Worm (Caenorhabditis elegans): ENCODE measurements around the gene F58H1.7.

The F58H1.7 gene

DNA sequence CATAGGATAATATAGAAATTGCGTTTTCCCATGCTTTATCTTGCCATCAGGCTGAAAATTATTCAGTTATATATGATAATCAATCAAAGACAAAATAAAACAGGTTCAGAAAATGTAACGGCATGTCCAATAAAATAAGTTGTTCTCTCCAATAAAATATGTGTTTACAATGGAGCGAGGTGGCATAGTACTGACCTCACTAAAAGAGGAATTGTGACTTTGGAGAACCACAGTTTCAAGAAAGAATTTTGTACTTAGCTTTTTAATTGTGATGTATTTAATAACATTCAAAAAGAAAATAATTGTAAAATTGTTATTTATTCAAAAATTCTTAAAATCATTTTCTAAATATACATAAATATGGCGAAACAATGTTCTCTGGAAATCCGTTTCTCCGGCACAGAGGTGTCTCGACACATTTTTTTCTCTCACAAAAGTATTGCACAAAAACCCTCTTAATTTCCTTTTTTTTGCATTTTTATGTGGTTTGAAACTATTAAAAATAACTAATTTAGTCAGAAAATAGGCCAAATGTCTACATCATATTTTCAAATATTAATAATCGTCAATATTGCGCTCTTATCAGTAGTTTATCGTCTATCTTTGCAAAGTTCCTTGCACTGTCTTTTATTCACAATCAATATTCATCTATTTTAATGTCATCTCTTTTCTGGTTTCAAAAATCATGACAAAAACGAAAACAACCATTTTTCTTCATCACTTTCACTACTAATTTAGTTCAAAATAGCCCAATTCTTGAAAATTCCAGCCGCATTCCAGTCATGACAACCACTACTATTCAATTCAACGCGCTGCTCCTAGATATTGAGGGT lies 31.2 kb downstream of the F58H1.7 start, which contains the start of the genes aman-2 and F58H1.3:
Gene aman-2, minus strand, starts transcription at position 51 of the 833 bp plus-strand sequence.
Gene F58H1.3, plus strand, starts transcription at position 783 of the 833 bp plus-strand sequence.
- TF ChIP-seq attf-3 (GFP tag; conservative IDR thresholded peaks at IDR 0.05) = peak; percentile 30; the same call in 1 of the 2 replicates
- TF ChIP-seq efl-1 (GFP tag; optimal IDR thresholded peaks at IDR 0.05) = no peak
- peak; percentile 29 for TF ChIP-seq akir-1 (GFP tag; optimal IDR thresholded peaks at IDR 0.05)
- TF ChIP-seq nhr-80 (tag; optimal IDR thresholded peaks at IDR 0.05) = peak; percentile 1
- TF ChIP-seq attf-5 (GFP tag; optimal IDR thresholded peaks at IDR 0.05) = peak; percentile 46
- TF ChIP-seq ztf-18 (tag; optimal IDR thresholded peaks at IDR 0.05) = peak; percentile 13
- 0 out of 2 replicates have a peak, but pooled peaks have one; percentile 40 for TF ChIP-seq ztf-25 (GFP tag; IDR thresholded peaks at IDR 0.05)
- TF ChIP-seq ceh-27 (GFP tag; optimal IDR thresholded peaks at IDR 0.05) = peak; percentile 50
- TF ChIP-seq madf-10 (tag; optimal IDR thresholded peaks at IDR 0.05) = peak; percentile 1
- TF ChIP-seq ceh-100 (GFP tag; IDR thresholded peaks at IDR 0.05) = peak; percentile 91
- peak; percentile 9 for TF ChIP-seq ccch-3 (GFP tag; optimal IDR thresholded peaks at IDR 0.05)
- no peak for TF ChIP-seq K11D2.4 (GFP tag; IDR thresholded peaks at IDR 0.05)
- TF ChIP-seq snpc-4 (GFP tag; optimal IDR thresholded peaks at IDR 0.05) = no peak
- peak in 1 of 4 experiments; percentile 50 for TF ChIP-seq snpc-4 (tag; optimal IDR thresholded peaks at IDR 0.05)
- TF ChIP-seq F49E8.2 (tag; optimal IDR thresholded peaks at IDR 0.05; ENCODE audit: insufficient read depth) = peak; percentile 18
- TF ChIP-seq tbp1 (GFP tag; optimal IDR thresholded peaks at IDR 0.05) = no peak
- TF ChIP-seq K12H6.12 (tag; optimal IDR thresholded peaks at IDR 0.05) = peak; percentile 44

DNA sequence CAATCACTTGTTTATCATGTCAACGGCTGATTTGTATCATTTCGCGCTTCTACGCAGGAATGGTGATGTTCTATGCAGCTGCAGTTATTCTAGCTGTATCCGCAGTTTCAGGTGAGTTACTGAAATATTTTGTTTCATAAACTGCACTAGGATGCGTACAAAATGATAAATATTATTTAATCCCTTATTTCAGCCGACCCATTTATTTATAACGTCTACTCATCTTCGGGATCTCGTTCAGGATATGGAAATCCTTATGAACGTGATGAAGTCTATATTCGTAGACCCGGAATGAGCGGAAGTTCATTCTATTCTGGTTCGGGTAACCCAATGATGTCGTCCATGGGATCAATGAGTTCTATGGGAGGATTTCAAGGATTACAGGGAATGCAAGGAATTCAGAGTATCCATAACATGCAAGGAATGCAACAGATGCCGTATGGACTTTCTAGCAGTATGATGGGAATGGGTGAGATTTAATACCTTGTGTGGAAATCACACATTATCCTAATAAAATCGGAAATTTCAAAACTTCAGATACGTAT lies 35.5 kb downstream of the F58H1.7 start, which contains the start of gene F58H1.2:
Gene F58H1.2, plus strand, starts transcription at position 51 of the 545 bp plus-strand sequence.
- no peak for TF ChIP-seq madf-3 (GFP tag; IDR thresholded peaks at IDR 0.05)
- no peak for TF ChIP-seq lin-26 (GFP tag; IDR thresholded peaks at IDR 0.05)
- no peak for TF ChIP-seq ama-1 (optimal IDR thresholded peaks at IDR 0.05)
- TF ChIP-seq ama-1 (GFP tag; optimal IDR thresholded peaks at IDR 0.05) = no peak
- no peak for TF ChIP-seq pha-4 (tag; optimal IDR thresholded peaks at IDR 0.05)
- TF ChIP-seq ccch-3 (GFP tag; optimal IDR thresholded peaks at IDR 0.05) = no peak
- no peak for TF ChIP-seq Y67H2A.10 (GFP tag; conservative IDR thresholded peaks at IDR 0.05)
- TF ChIP-seq hsf-1 (GFP tag; IDR thresholded peaks at IDR 0.05) = no peak
- no peak for TF ChIP-seq nhr-90 (tag; optimal IDR thresholded peaks at IDR 0.05)
- TF ChIP-seq nhr-27 (tag; optimal IDR thresholded peaks at IDR 0.05) = no peak
- no peak for TF ChIP-seq efl-1 (GFP tag; optimal IDR thresholded peaks at IDR 0.05)
- no peak for TF ChIP-seq F39B2.1 (GFP tag; IDR thresholded peaks at IDR 0.05)
- TF ChIP-seq dpl-1 (GFP tag; optimal IDR thresholded peaks at IDR 0.05) = no peak
- TF ChIP-seq ztf-26 (tag; optimal IDR thresholded peaks at IDR 0.05) = no peak
- no peak for TF ChIP-seq B0336.3 (GFP tag; IDR thresholded peaks at IDR 0.05)

DNA sequence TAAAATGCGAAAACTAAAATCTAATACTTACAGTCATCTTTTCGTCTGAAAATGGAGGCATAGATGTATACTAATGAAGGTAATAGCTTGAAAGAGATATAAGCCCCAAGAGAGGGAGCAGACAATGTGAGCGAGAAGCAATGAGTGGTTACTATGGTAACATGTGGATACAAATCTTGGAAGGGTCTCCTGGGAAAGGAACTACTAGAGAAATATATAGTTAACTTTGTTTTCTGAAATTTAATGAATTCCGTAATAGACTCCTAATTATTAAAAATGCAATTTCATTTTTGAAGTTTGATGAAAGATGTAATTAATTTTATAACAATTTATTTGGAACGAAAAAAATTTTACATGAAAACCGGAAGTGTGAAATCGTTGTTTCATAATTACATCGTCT lies 37.3 kb downstream of the F58H1.7 start, which contains the start of gene osm-6:
Gene osm-6, minus strand, starts transcription at position 101 of the 400 bp plus-strand sequence.
- TF ChIP-seq ccch-3 (GFP tag; optimal IDR thresholded peaks at IDR 0.05) (no peak), lin-54 (GFP tag; optimal IDR thresholded peaks at IDR 0.05) (no peak), ztf-25 (GFP tag; IDR thresholded peaks at IDR 0.05) (no peak)
